Worm (Caenorhabditis elegans) whole organism, L2 larva: ENCODE data around the gene C50B6.3.

Source experiments
- aly-2 ChIP-seq: fragments of 150-350 bp; optimal IDR thresholded peaks from 2 replicates; lab custom pipeline; 2014; ENCODE audit warnings: missing biosample characterization, missing genetic modification characterization
- ama-1 ChIP-seq: fragments of 150-350 bp; optimal IDR thresholded peaks from 2 replicates; lab custom pipeline; 2018; ENCODE audit warnings: inconsistent platforms
- elt-3 ChIP-seq: sonication (generic microtip); optimal IDR thresholded peaks from 2 replicates; lab custom pipeline; 2017; ENCODE audit warnings: missing biosample characterization, missing genetic modification characterization
- lin-11 ChIP-seq: fragments of 150-350 bp; sonication (generic microtip); optimal IDR thresholded peaks from 2 replicates; lab custom pipeline; 2014; ENCODE audit warnings: missing biosample characterization, missing genetic modification characterization, inconsistent platforms, mixed read lengths
- lin-39 ChIP-seq: fragments of 150-350 bp; optimal IDR thresholded peaks from 2 replicates; lab custom pipeline; 2014; ENCODE audit warnings: missing biosample characterization, missing genetic modification reagents, missing genetic modification characterization
- mdl-1 ChIP-seq, 2 experiments: fragments of 150-350 bp in 1 of 2; sonication (generic microtip) in 1 of 2; optimal IDR thresholded peaks; 2 replicates each; lab custom pipeline; 2017; ENCODE audit warnings: missing biosample characterization in 2 of 2, missing genetic modification characterization in 2 of 2
- nhr-77 ChIP-seq: fragments of 150-350 bp; optimal IDR thresholded peaks from 2 replicates; lab custom pipeline; 2014; ENCODE audit warnings: missing biosample characterization, missing genetic modification characterization
- ztf-11 ChIP-seq: sonication (generic microtip); optimal IDR thresholded peaks from 2 replicates; lab custom pipeline; 2017; ENCODE audit warnings: missing biosample characterization, missing genetic modification characterization

ce11 chrV:13342235-13342634, 28.9 kb downstream of the C50B6.3 start:
- no peak for TF ChIP-seq nhr-77 (tag; lab: Kevin White, UChicago)
- no peak for TF ChIP-seq aly-2 (tag; lab: Kevin White, UChicago)
- TF ChIP-seq elt-3 (tag; lab: Kevin White, UChicago): no peak
- TF ChIP-seq lin-11: no peak
- TF ChIP-seq ztf-11 (tag; lab: Kevin White, UChicago): no peak
- TF ChIP-seq ama-1 (lab: Kevin White, UChicago): no peak
- no peak for TF ChIP-seq mdl-1 (tag; optimal IDR thresholded peaks at IDR 0.05; lab: Kevin White, UChicago)
- no peak for TF ChIP-seq lin-39
